Worm (Caenorhabditis elegans): ENCODE measurements around the gene srbc-41.

ce11 chrV:1578572-1579230 is 35.9 kb downstream of the srbc-41 start:
- TF ChIP-seq aly-2 (tag; optimal IDR thresholded peaks at IDR 0.05) = no peak
- no peak for TF ChIP-seq nhr-25 (tag; optimal IDR thresholded peaks at IDR 0.05)
- TF ChIP-seq nhr-12 (tag; optimal IDR thresholded peaks at IDR 0.05) = no peak
- TF ChIP-seq fos-1 (tag; optimal IDR thresholded peaks at IDR 0.05) = no peak
- TF ChIP-seq nhr-77 (tag; optimal IDR thresholded peaks at IDR 0.05) = no peak
- TF ChIP-seq alr-1 (tag; optimal IDR thresholded peaks at IDR 0.05) = no peak
- no peak for TF ChIP-seq nhr-11 (tag; optimal IDR thresholded peaks at IDR 0.05)
- no peak for TF ChIP-seq ZK546.5 (tag; optimal IDR thresholded peaks at IDR 0.05)
- no peak for TF ChIP-seq ceh-82 (tag; optimal IDR thresholded peaks at IDR 0.05)
- TF ChIP-seq nhr-6 (tag; optimal IDR thresholded peaks at IDR 0.05) = no peak
- no peak for TF ChIP-seq nhr-237 (tag; optimal IDR thresholded peaks at IDR 0.05)
- no peak for TF ChIP-seq C34F6.9 (tag; optimal IDR thresholded peaks at IDR 0.05)
- no peak for TF ChIP-seq ztf-11 (tag; optimal IDR thresholded peaks at IDR 0.05)
- no peak for TF ChIP-seq lin-11 (tag; optimal IDR thresholded peaks at IDR 0.05)
